Worm (Caenorhabditis elegans) whole organism, L4/young adult: ENCODE data around the gene ZC190.8.

Experiments used
- W03F9.2 ChIP-seq: fragments of 150-350 bp; optimal IDR thresholded peaks from 2 replicates; lab custom pipeline; 2014; ENCODE audit warnings: missing biosample characterization, missing genetic modification characterization
- him-1 ChIP-seq: sonication (generic microtip); optimal IDR thresholded peaks from 2 replicates; lab custom pipeline; 2016; ENCODE audit warnings: missing genotype, missing genetic modification reagents, missing genetic modification characterization, missing compliant biosample characterization

DNA sequence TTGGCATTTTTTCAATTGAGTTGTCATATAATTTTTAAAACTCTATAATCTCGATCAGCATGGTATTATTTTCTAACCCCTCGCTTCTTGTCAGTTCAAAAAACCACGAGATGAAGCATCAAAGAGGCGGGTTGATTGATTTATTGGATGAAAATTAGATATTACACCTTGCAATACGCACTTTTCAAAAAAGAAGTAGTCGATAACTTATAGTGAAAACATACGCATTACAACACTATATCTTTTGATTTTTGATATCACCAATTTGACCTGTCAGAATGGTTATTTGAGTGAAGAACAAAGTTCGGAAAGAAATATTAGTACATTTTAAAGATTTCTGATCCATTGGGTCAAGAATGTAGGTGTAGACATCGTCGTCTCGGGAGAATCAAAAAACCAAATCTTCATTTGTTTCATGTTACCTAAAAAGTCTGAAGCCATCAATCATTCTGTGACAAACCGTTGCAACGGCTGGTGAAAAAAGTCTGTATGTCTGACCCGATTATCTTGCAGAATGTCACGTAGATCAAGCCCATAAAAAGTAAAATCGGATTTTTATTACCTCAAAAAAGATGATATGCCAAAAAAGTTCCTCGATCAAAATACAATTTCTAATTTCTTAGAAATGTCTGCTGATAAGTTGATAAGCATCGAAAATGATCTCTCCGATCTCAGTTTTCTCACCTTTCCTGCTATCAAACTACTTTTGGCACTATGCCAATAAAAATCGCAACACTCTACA, 34.4 kb downstream of the ZC190.8 start:
- no peak for TF ChIP-seq W03F9.2
- no peak for TF ChIP-seq him-1 (tag; lab: Kevin White, UChicago)
